Worm (Caenorhabditis elegans) whole organism, L1 larva: ENCODE measurements around the gene crn-3.

Experiments used
- C04F5.9 ChIP-seq: sonication (generic microtip); optimal IDR thresholded peaks from 2 replicates; lab custom pipeline; 2016; ENCODE audit warnings: missing genetic modification characterization, missing compliant biosample characterization
- F16B12.6 ChIP-seq: fragments of 150-350 bp; optimal IDR thresholded peaks from 2 replicates; lab custom pipeline; 2014; ENCODE audit warnings: missing biosample characterization, missing genetic modification characterization
- alr-1 ChIP-seq: fragments of 200-800 bp; sonication (Bioruptor generic); optimal IDR thresholded peaks from 2 replicates; lab custom pipeline; 2018; ENCODE audit warnings: borderline replicate concordance, mild to moderate bottlenecking, missing genetic modification characterization, missing compliant biosample characterization
- aly-2 ChIP-seq: fragments of 150-350 bp; optimal IDR thresholded peaks from 2 replicates; lab custom pipeline; 2014; ENCODE audit warnings: missing biosample characterization, missing genetic modification characterization
- ama-1 ChIP-seq: fragments of 150-350 bp; optimal IDR thresholded peaks from 2 replicates; lab custom pipeline; 2014
- ceh-63 ChIP-seq: fragments of 200-800 bp; sonication (Bioruptor generic); optimal IDR thresholded peaks from 2 replicates; lab custom pipeline; 2018; ENCODE audit warnings: mild to moderate bottlenecking, missing genetic modification characterization, missing compliant biosample characterization
- ces-1 ChIP-seq: fragments of 150-350 bp; optimal IDR thresholded peaks from 2 replicates; lab custom pipeline; 2014; ENCODE audit warnings: missing biosample characterization, missing genetic modification reagents, missing genetic modification characterization
- efl-3 ChIP-seq: fragments of 200-800 bp; sonication (Bioruptor generic); optimal IDR thresholded peaks from 2 replicates; lab custom pipeline; 2018; ENCODE audit warnings: mild to moderate bottlenecking, missing genetic modification characterization, missing compliant biosample characterization
- egl-27 ChIP-seq, 2 experiments: fragments of 150-350 bp in 1 of 2; sonication (generic microtip); optimal IDR thresholded peaks; 3 replicates each; lab custom pipeline; 2017 to 2018; ENCODE audit warnings: missing biosample characterization in 2 of 2, missing genetic modification characterization in 2 of 2, missing genetic modification reagents in 2 of 2
- elt-3 ChIP-seq, 6 experiments: fragments of 150-350 bp in 1 of 6; sonication (generic microtip); optimal IDR thresholded peaks; 2 replicates each; lab custom pipeline; 2017 to 2018; ENCODE audit warnings: missing biosample characterization in 6 of 6, missing genetic modification characterization in 6 of 6, inconsistent platforms in 1 of 6
- hlh-17 ChIP-seq: fragments of 200-800 bp; sonication (Bioruptor generic); optimal IDR thresholded peaks from 2 replicates; lab custom pipeline; 2018; ENCODE audit warnings: missing genetic modification characterization, mild to moderate bottlenecking, missing compliant biosample characterization, moderate library complexity, borderline replicate concordance
- hlh-4 ChIP-seq: sonication (generic microtip); optimal IDR thresholded peaks from 2 replicates; lab custom pipeline; 2016; ENCODE audit warnings: mild to moderate bottlenecking, missing genetic modification characterization, missing compliant biosample characterization
- irx-1 ChIP-seq: sonication (generic microtip); optimal IDR thresholded peaks from 2 replicates; lab custom pipeline; 2016; ENCODE audit warnings: missing genetic modification characterization, missing compliant biosample characterization
- isw-1 ChIP-seq: fragments of 200-800 bp; sonication (Bioruptor generic); IDR thresholded peaks from 2 replicates; pipeline ENCODE4 v1.3.6; 2022; ENCODE audit warnings: missing genetic modification characterization, missing compliant biosample characterization
- jun-1 ChIP-seq: fragments of 150-350 bp; optimal IDR thresholded peaks from 2 replicates; lab custom pipeline; 2014; ENCODE audit warnings: missing biosample characterization, missing genetic modification reagents, missing genetic modification characterization
- lin-14 ChIP-seq: fragments of 200-800 bp; sonication (Bioruptor generic); optimal IDR thresholded peaks from 2 replicates; lab custom pipeline; 2018; ENCODE audit warnings: mild to moderate bottlenecking, missing genetic modification characterization, moderate library complexity, missing compliant biosample characterization
- lin-15B ChIP-seq: fragments of 150-350 bp; sonication (generic microtip); optimal IDR thresholded peaks from 3 replicates; lab custom pipeline; 2014; ENCODE audit warnings: missing biosample characterization, missing genetic modification characterization
- lir-3 ChIP-seq: sonication (generic microtip); optimal IDR thresholded peaks from 2 replicates; lab custom pipeline; 2016; ENCODE audit warnings: mild to moderate bottlenecking, missing genetic modification characterization, moderate library complexity, missing compliant biosample characterization; ENCODE audit not compliant: poor library complexity
- mab-9 ChIP-seq: fragments of 200-800 bp; sonication (Bioruptor generic); IDR thresholded peaks from 2 replicates; pipeline ENCODE4 v1.3.6; 2022; ENCODE audit warnings: missing genetic modification reagents, missing genetic modification characterization, missing compliant biosample characterization
- nhr-11 ChIP-seq: fragments of 150-350 bp; optimal IDR thresholded peaks from 2 replicates; lab custom pipeline; 2014; ENCODE audit warnings: missing biosample characterization, missing genetic modification characterization
- nhr-12 ChIP-seq: sonication (generic microtip); optimal IDR thresholded peaks from 2 replicates; lab custom pipeline; 2017; ENCODE audit warnings: missing biosample characterization, missing genetic modification characterization
- nhr-19 ChIP-seq: fragments of 200-800 bp; sonication (Bioruptor generic); conservative IDR thresholded peaks from 2 replicates; pipeline ENCODE4 v1.3.6; 2022; ENCODE audit warnings: missing genetic modification characterization, missing compliant biosample characterization
- nhr-20 ChIP-seq: sonication (generic microtip); optimal IDR thresholded peaks from 2 replicates; lab custom pipeline; 2016; ENCODE audit warnings: mild to moderate bottlenecking, missing genetic modification characterization, missing compliant biosample characterization
- nhr-71 ChIP-seq: sonication (generic microtip); optimal IDR thresholded peaks from 2 replicates; lab custom pipeline; 2016; ENCODE audit warnings: mild to moderate bottlenecking, missing genetic modification characterization, moderate library complexity, missing compliant biosample characterization
- nhr-76 ChIP-seq: sonication (generic microtip); optimal IDR thresholded peaks from 2 replicates; lab custom pipeline; 2017; ENCODE audit warnings: missing biosample characterization, missing genetic modification characterization
- nhr-85 ChIP-seq: sonication (generic microtip); peaks from one replicate; lab custom pipeline; 2016; ENCODE audit warnings: missing genetic modification characterization, inconsistent platforms, missing compliant biosample characterization
- nhr-90 ChIP-seq: sonication (generic microtip); optimal IDR thresholded peaks from 2 replicates; lab custom pipeline; 2016; ENCODE audit warnings: mild to moderate bottlenecking, missing genetic modification characterization, missing compliant biosample characterization; ENCODE audit not compliant: poor library complexity
- pag-3 ChIP-seq: sonication (generic microtip); optimal IDR thresholded peaks from 2 replicates; lab custom pipeline; 2017; ENCODE audit warnings: missing genetic modification characterization, mild to moderate bottlenecking, missing compliant biosample characterization, antibody characterized with exemption, borderline replicate concordance; ENCODE audit not compliant: insufficient read depth
- pax-3 ChIP-seq: fragments of 200-800 bp; sonication (Bioruptor generic); optimal IDR thresholded peaks from 2 replicates; lab custom pipeline; 2018; ENCODE audit warnings: mild to moderate bottlenecking, missing genetic modification characterization, moderate library complexity, missing compliant biosample characterization
- skn-1 ChIP-seq: fragments of 150-350 bp; optimal IDR thresholded peaks from 2 replicates; lab custom pipeline; 2014; ENCODE audit warnings: missing biosample characterization, missing genetic modification characterization
- unc-130 ChIP-seq: fragments of 150-350 bp; optimal IDR thresholded peaks from 2 replicates; lab custom pipeline; 2017; ENCODE audit warnings: missing biosample characterization, missing genetic modification characterization, inconsistent platforms
- unc-98 ChIP-seq: fragments of 200-800 bp; sonication (Bioruptor generic); IDR thresholded peaks from 2 replicates; pipeline ENCODE4 v1.3.6; 2022; ENCODE audit warnings: missing genetic modification characterization, missing compliant biosample characterization
- vab-15 ChIP-seq: sonication (generic microtip); optimal IDR thresholded peaks from 2 replicates; lab custom pipeline; 2017; ENCODE audit warnings: missing genotype, mild to moderate bottlenecking, missing genetic modification characterization, missing compliant biosample characterization
- xbp-1 ChIP-seq: sonication (generic microtip); optimal IDR thresholded peaks from 2 replicates; lab custom pipeline; 2016; ENCODE audit warnings: missing genetic modification characterization, missing compliant biosample characterization
- zip-4 ChIP-seq: fragments of 200-800 bp; sonication (Bioruptor generic); optimal IDR thresholded peaks from 2 replicates; lab custom pipeline; 2018; ENCODE audit warnings: mild to moderate bottlenecking, missing genetic modification characterization, moderate library complexity, missing compliant biosample characterization
- ztf-4 ChIP-seq: fragments of 150-350 bp; optimal IDR thresholded peaks from 2 replicates; lab custom pipeline; 2014; ENCODE audit warnings: missing biosample characterization, missing genetic modification characterization

crn-3 gene

DNA sequence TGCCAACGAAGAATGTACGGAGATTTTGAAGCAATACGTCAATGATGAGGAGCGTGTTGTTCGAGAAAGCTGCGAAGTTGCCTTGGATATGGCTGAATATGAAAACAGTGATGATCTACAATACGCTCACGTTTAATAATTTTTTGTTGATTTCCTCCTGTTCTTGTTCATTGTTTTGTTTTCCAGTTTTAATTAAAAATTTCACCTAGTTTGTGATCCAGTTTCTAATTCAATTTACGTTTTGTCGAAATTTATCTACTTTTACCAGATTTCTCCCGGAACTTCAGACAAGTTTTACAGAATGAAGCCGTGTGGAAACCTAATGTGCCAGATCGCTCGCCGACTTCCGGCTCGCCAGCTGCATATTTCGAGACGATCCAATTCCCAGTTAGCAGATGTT lies 7.0 kb upstream of the crn-3 start, which contains the start of gene dap-3:
Gene dap-3, plus strand, starts transcription at position 301 of the 400 bp plus-strand sequence.
- no peak for TF ChIP-seq egl-27 (tag; optimal IDR thresholded peaks at IDR 0.05; lab: Kevin White, UChicago)
- TF ChIP-seq xbp-1 = no peak
- no peak for TF ChIP-seq jun-1 (tag; lab: Kevin White, UChicago)
- TF ChIP-seq alr-1 = no peak
- TF ChIP-seq lin-15B = no peak
- TF ChIP-seq vab-15 (tag; lab: Kevin White, UChicago) = no peak
- TF ChIP-seq zip-4 (GFP tag; lab: Kevin White, UChicago) = no peak
- no peak for TF ChIP-seq nhr-90 (tag; lab: Kevin White, UChicago)
- no peak for TF ChIP-seq unc-130 (tag; lab: Kevin White, UChicago)

DNA sequence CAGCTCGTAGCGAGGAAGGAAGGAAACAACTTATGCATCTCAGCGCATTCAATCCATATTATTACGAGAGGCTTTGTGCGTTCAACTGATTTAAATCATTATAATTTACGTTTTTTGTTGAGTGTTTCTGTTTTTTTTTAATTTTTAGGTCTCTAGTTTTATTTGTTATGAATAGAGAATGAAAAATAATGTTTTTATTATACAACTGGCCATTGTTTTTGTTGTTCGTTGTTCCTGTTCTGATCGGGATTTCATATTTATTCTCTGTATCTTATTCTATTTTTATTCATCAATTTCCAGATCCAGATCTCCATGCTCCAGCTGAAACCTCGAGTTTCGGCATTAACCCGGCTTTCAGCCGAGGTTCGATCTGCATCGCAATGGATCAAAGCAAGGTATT lies 5.5 kb upstream of the crn-3 start, which contains the start of gene mrps-22:
Gene mrps-22, plus strand, starts transcription at position 301 of the 400 bp plus-strand sequence.
- TF ChIP-seq lin-14 (no peak), nhr-76 (tag; lab: Kevin White, UChicago) (no peak), pag-3 (tag; lab: Kevin White, UChicago) (no peak)
- TF ChIP-seq, all 84 proteins: peak for 0

DNA sequence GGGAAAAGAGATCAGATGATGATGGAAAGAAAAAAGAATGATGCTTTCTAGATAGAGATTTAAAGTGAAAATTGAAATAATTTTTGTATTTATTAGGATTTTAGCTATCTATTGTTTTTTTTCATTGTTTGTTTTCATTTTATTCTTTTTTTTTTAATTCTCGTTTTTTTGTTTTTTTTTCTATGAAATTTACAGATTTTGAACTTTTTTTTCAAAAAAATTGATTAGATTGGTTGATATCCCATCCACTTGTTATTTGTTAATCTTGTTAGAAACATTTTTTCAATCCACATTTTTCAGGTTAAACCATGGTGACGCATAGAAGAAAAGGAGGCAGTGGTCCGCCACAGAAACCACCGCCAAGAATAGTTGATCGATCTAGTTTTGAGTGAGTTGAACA lies 3.8 kb upstream of the crn-3 start, which contains the start of gene algn-9:
Gene algn-9, plus strand, starts transcription at position 301 of the 400 bp plus-strand sequence.
- no peak for TF ChIP-seq C04F5.9 (tag; lab: Kevin White, UChicago)
- no peak for TF ChIP-seq isw-1 (GFP tag; lab: Robert Waterston, UW)

DNA sequence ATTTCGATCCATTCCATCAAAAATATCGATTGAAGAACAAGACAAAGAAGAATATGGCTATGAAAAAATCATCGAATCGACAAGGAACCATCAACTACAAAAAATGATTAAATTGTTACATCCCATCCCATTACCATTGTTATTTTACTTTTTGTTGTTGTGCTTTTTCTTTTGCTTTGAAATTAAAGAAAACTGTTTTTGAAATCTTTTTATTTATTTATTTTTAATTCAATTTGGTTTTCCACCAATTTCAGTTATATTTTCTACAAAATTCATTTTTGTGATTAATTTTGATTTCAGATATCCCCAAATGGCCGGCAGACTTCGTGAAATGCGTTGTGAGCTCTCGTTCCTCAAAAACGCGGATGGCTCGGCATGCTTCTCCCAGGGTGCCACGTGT lies 4.6 kb downstream of the crn-3 start, which contains the start of gene crn-5:
Gene crn-5, plus strand, starts transcription at position 301 of the 400 bp plus-strand sequence.
- TF ChIP-seq alr-1 (no peak), jun-1 (tag; lab: Kevin White, UChicago) (no peak), ceh-63 (GFP tag; lab: Kevin White, UChicago) (no peak), unc-98 (GFP tag; lab: Robert Waterston, UW) (no peak), pag-3 (tag; lab: Kevin White, UChicago) (no peak), ama-1 (no peak), efl-3 (no peak), vab-15 (tag; lab: Kevin White, UChicago) (no peak), lir-3 (tag; lab: Kevin White, UChicago) (no peak), ztf-4 (tag; lab: Kevin White, UChicago) (no peak), mab-9 (GFP tag; lab: Robert Waterston, UW) (no peak), ces-1 (GFP tag; lab: Kevin White, UChicago) (no peak), nhr-11 (tag; lab: Kevin White, UChicago) (no peak), nhr-85 (tag; lab: Kevin White, UChicago) (no peak), hlh-4 (no peak), nhr-71 (tag; lab: Kevin White, UChicago) (no peak)
- TF ChIP-seq, all 84 proteins: peak for 0

DNA sequence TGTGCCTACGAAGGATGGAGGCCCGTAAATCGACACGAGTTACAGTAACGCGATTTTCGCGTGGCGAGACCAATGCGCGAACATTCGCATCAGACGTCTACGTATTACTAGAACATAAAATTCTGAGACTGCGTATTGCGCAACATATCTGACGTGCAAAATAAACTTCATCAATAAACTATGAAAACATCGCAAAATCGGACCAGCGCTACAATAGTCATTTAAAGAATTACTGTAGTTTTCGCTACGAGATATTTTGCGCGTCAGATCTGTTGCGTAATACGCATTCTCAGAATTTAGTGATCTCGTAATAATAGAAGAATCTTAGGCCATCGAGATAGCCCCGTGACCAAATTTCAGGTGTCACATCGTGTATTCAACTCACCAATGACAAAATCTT lies 6.5 kb downstream of the crn-3 start:
- TF ChIP-seq nhr-19 (GFP tag; lab: Robert Waterston, UW) = no peak
- no peak for TF ChIP-seq vab-15 (tag; lab: Kevin White, UChicago)
- no peak for TF ChIP-seq F16B12.6 (tag; lab: Kevin White, UChicago)
- no peak for TF ChIP-seq skn-1 (tag; lab: Kevin White, UChicago)
- no peak for TF ChIP-seq nhr-12 (tag; lab: Kevin White, UChicago)
- TF ChIP-seq nhr-20 (tag; lab: Kevin White, UChicago) = no peak
- TF ChIP-seq irx-1 (tag; lab: Kevin White, UChicago) = no peak
- TF ChIP-seq elt-3 (tag; optimal IDR thresholded peaks at IDR 0.05; lab: Kevin White, UChicago) = no peak
- no peak for TF ChIP-seq aly-2 (tag; lab: Kevin White, UChicago)
- TF ChIP-seq hlh-17 (GFP tag; lab: Kevin White, UChicago) = no peak
- no peak for TF ChIP-seq pax-3 (tag; lab: Kevin White, UChicago)
